Worm (Caenorhabditis elegans) whole organism, L4 larva: ENCODE results near the gene chil-7.

Experiments
- ceh-28 ChIP-seq: fragments of 150-350 bp; optimal IDR thresholded peaks from 2 replicates; lab custom pipeline; 2014; ENCODE audit warnings: missing biosample characterization, missing genetic modification reagents, missing genetic modification characterization
- egl-43 ChIP-seq: fragments of 200-800 bp; sonication (Bioruptor generic); IDR thresholded peaks from 2 replicates; pipeline ENCODE4 v1.3.6; 2022; ENCODE audit warnings: missing genetic modification reagents, missing genetic modification characterization, missing compliant biosample characterization
- hmg-1.1 ChIP-seq: fragments of 200-800 bp; sonication (Bioruptor generic); IDR thresholded peaks from 2 replicates; pipeline ENCODE4 v1.3.6; 2022; ENCODE audit warnings: missing genetic modification reagents, missing genetic modification characterization, missing compliant biosample characterization
- lin-13 ChIP-seq: fragments of 150-350 bp; optimal IDR thresholded peaks from 2 replicates; lab custom pipeline; 2014; ENCODE audit warnings: missing biosample characterization, missing genetic modification reagents, missing genetic modification characterization
- nhr-28 ChIP-seq: fragments of 150-350 bp; optimal IDR thresholded peaks from 2 replicates; lab custom pipeline; 2014; ENCODE audit warnings: missing biosample characterization, missing genetic modification characterization
- unc-39 ChIP-seq: sonication (generic microtip); optimal IDR thresholded peaks from 2 replicates; lab custom pipeline; 2017; ENCODE audit warnings: missing biosample characterization, missing genetic modification characterization

DNA sequence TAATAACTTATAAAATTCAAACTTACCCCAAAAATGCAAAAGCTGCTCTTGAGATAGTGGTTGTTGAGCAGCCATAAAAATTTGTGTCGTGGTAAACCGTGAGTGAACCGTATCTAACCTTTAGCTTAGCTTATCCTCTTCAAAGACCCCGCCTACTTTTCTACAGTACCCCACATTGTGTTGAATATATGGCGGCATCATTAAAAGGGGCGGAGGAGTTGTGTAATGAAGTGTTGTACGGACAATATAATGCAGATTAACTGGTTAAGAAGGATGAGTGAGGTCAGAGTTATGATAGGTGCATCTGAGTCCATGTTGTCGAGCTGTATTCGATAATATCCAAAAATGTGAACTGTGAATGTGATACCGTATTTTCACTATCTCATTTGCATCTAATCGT, 43.1 kb downstream of the chil-7 start, which contains the start of gene eyg-1:
- TF ChIP-seq ceh-28 (tag; lab: Kevin White, UChicago), result no peak
- no peak for TF ChIP-seq lin-13 (GFP tag; lab: Kevin White, UChicago)
- no peak for TF ChIP-seq egl-43 (GFP tag; lab: Robert Waterston, UW)
- TF ChIP-seq hmg-1.1 (GFP tag; lab: Robert Waterston, UW), result no peak
- TF ChIP-seq nhr-28 (tag; lab: Kevin White, UChicago), result no peak
- TF ChIP-seq unc-39 (tag; lab: Kevin White, UChicago), result no peak
